Fruit fly (Drosophila melanogaster) Kc167 (cell line): Measurements from ENCODE around the gene spict.

Experiments
- Myc ChIP-seq: fragments of >200 bp; optimal IDR thresholded peaks from 2 replicates; lab custom pipeline; 2017; ENCODE audit warnings: missing external identifiers
- Sin3A ChIP-seq: fragments of >200 bp; optimal IDR thresholded peaks from 2 replicates; lab custom pipeline; 2018; ENCODE audit warnings: missing external identifiers
- insv ChIP-seq: fragments of >200 bp; optimal IDR thresholded peaks from 3 replicates; lab custom pipeline; 2018; ENCODE audit warnings: missing external identifiers
- psq ChIP-seq: fragments of >200 bp; optimal IDR thresholded peaks from 2 replicates; lab custom pipeline; 2017; ENCODE audit warnings: missing external identifiers

DNA sequence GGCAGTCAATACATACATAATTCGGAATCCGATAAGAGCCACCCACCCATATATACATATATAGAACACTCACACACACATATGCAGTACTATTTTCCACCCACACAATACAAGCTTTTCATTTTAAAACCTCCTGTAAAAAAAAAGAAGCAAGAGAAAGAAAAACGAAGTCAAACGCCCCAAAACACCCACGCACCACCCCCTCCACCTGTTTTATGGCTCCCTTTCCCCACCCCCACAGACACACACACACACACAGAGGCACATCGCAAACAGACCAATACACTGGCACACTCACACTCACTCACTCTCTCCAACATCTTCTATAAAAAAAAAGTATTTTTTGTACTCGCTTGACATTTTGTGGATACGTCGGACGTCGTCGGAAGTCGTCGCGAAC is 47.2 kb upstream of the spict start:
- no peak for TF ChIP-seq psq (lab: Kevin White, UChicago)
- no peak for TF ChIP-seq insv (lab: Kevin White, UChicago)
- no peak for TF ChIP-seq Myc (lab: Kevin White, UChicago)
- TF ChIP-seq Sin3A (lab: Kevin White, UChicago) = no peak
